Fruit fly (Drosophila melanogaster) whole organism, embryonic: ENCODE measurements around the gene S6KL.

Experiments
- CG15011 ChIP-seq: fragments of 200-800 bp; sonication (Bioruptor generic); optimal IDR thresholded peaks from 3 replicates; lab custom pipeline; 2018; ENCODE audit warnings: missing biosample characterization, mild to moderate bottlenecking, missing genetic modification characterization
- ERR ChIP-seq: fragments of 200-800 bp; sonication (Bioruptor generic); optimal IDR thresholded peaks from 2 replicates; lab custom pipeline; 2016; ENCODE audit warnings: missing biosample characterization, missing genetic modification characterization
- Mes4 ChIP-seq: fragments of 200-800 bp; sonication (Bioruptor generic); optimal IDR thresholded peaks from 2 replicates; lab custom pipeline; 2016; ENCODE audit warnings: missing biosample characterization, missing genetic modification characterization
- peb ChIP-seq: fragments of 200-800 bp; sonication (Bioruptor generic); IDR thresholded peaks from 2 replicates; pipeline ENCODE4 v1.3.6; 2022; ENCODE audit warnings: missing biosample characterization, missing genetic modification characterization

dm6 chrX:18814373-18814772 is 26.1 kb downstream of the S6KL start:
- TF ChIP-seq peb (GFP tag; lab: Robert Waterston, UW) (no peak), ERR (GFP tag; lab: Kevin White, UChicago) (no peak), Mes4 (GFP tag; lab: Kevin White, UChicago) (no peak), CG15011 (no peak)
